Fruit fly (Drosophila melanogaster): Measurements from ENCODE around the gene Rox8.
A peak's percentile ranks its signal among the peaks of the same experiment; 100 is the strongest.

Gene Rox8

dm6 chr3R:24050690-24051440, 2.8 kb upstream of the Rox8 start, which contains the start of the genes Atg6 and Pisd (continued):
- peak; percentile 64 for TF ChIP-seq Rfx (GFP tag; IDR thresholded peaks at IDR 0.05)
- TF ChIP-seq pzg (GFP tag; optimal IDR thresholded peaks at IDR 0.05) = peak; percentile 65
- TF ChIP-seq shn (GFP tag; optimal IDR thresholded peaks at IDR 0.05) = peak; percentile 0
- TF ChIP-seq Sry-β (GFP tag; optimal IDR thresholded peaks at IDR 0.05) = peak; percentile 88
- TF ChIP-seq CG17328 (GFP tag; IDR thresholded peaks at IDR 0.05) = 0 out of 2 replicates have a peak, but pooled peaks have one; percentile 39
- TF ChIP-seq fd64A (GFP tag; optimal IDR thresholded peaks at IDR 0.05) = no peak
- TF ChIP-seq pan (optimal IDR thresholded peaks at IDR 0.05) = no peak
- no peak for TF ChIP-seq pan (GFP tag; optimal IDR thresholded peaks at IDR 0.05 in 1 of 2, IDR thresholded peaks at IDR 0.05 in 1 of 2)
- peak; percentile 8 for TF ChIP-seq Deaf1 (tag; optimal IDR thresholded peaks at IDR 0.05)
- TF ChIP-seq crc (GFP tag; optimal IDR thresholded peaks at IDR 0.05) = no peak
- TF ChIP-seq dati (GFP tag; IDR thresholded peaks at IDR 0.05) = no peak
- peak; percentile 37 for TF ChIP-seq CG13296 (GFP tag; optimal IDR thresholded peaks at IDR 0.05)
- peak; percentile 56 for TF ChIP-seq CG15514 (GFP tag; optimal IDR thresholded peaks at IDR 0.05)
- peak; percentile 19 for TF ChIP-seq CG12219 (GFP tag; optimal IDR thresholded peaks at IDR 0.05)
- peak; percentile 52; the same call in 1 of the 2 replicates for TF ChIP-seq Adf1 (GFP tag; IDR thresholded peaks at IDR 0.05)
- peak; percentile 15 for TF ChIP-seq CG7839 (tag; optimal IDR thresholded peaks at IDR 0.05)
- TF ChIP-seq chn (GFP tag; optimal IDR thresholded peaks at IDR 0.05) = peak; percentile 19
- TF ChIP-seq CG2116 (GFP tag; optimal IDR thresholded peaks at IDR 0.05) = peak; percentile 52
- peak; percentile 15 for TF ChIP-seq vfl (GFP tag; optimal IDR thresholded peaks at IDR 0.05)
- TF ChIP-seq sens-2 (GFP tag; IDR thresholded peaks at IDR 0.05) = no peak
- TF ChIP-seq E2f2 (GFP tag; IDR thresholded peaks at IDR 0.05) = peak; percentile 35; the same call in 1 of the 2 replicates
- TF ChIP-seq tin (GFP tag; optimal IDR thresholded peaks at IDR 0.05) = peak; percentile 35
- no peak for TF ChIP-seq wor (GFP tag; IDR thresholded peaks at IDR 0.05)
- TF ChIP-seq CTCF (GFP tag; optimal IDR thresholded peaks at IDR 0.05) = peak; percentile 66
- TF ChIP-seq esg (GFP tag; conservative IDR thresholded peaks at IDR 0.05) = 0 out of 2 replicates have a peak, but pooled peaks have one; percentile 6
- peak; percentile 20 for TF ChIP-seq CG17802 (tag; optimal IDR thresholded peaks at IDR 0.05)
- 0 out of 2 replicates have a peak, but pooled peaks have one; percentile 33 for TF ChIP-seq rib (GFP tag; IDR thresholded peaks at IDR 0.05)
- no peak for TF ChIP-seq CG3726 (GFP tag; IDR thresholded peaks at IDR 0.05)
- peak; percentile 8 for TF ChIP-seq CG5245 (GFP tag; optimal IDR thresholded peaks at IDR 0.05)
- peak; percentile 77; the same call in 2 of the 4 replicates for TF ChIP-seq chinmo (GFP tag; IDR thresholded peaks at IDR 0.05; ENCODE audit: partially characterized antibody)
- peak; percentile 20; the same call in 1 of the 2 replicates for TF ChIP-seq CG2129 (GFP tag; IDR thresholded peaks at IDR 0.05; ENCODE audit: partially characterized antibody)
- peak; percentile 82 for TF ChIP-seq CG13894 (tag; optimal IDR thresholded peaks at IDR 0.05)
- no peak for TF ChIP-seq Max (GFP tag; optimal IDR thresholded peaks at IDR 0.05)
- peak; percentile 6 for TF ChIP-seq mam (GFP tag; optimal IDR thresholded peaks at IDR 0.05)
- TF ChIP-seq CG13287 (GFP tag; IDR thresholded peaks at IDR 0.05; ENCODE audit: partially characterized antibody) = peak; percentile 52; the same call in 1 of the 2 replicates
- peak; percentile 90 for TF ChIP-seq pros (GFP tag; optimal IDR thresholded peaks at IDR 0.05)
- TF ChIP-seq BEAF-32 (GFP tag; optimal IDR thresholded peaks at IDR 0.05) = peak; percentile 44
- TF ChIP-seq sug (tag; optimal IDR thresholded peaks at IDR 0.05) = peak; percentile 81
- TF ChIP-seq tgo (GFP tag; IDR thresholded peaks at IDR 0.05) = peak; percentile 32; the same call in 1 of the 3 replicates
- peak; percentile 38 for TF ChIP-seq CG2120 (GFP tag; optimal IDR thresholded peaks at IDR 0.05)
- TF ChIP-seq CG12299 (tag; optimal IDR thresholded peaks at IDR 0.05) = peak; percentile 5
- peak; percentile 37 for TF ChIP-seq CG30020 (tag; optimal IDR thresholded peaks at IDR 0.05)
- no peak for TF ChIP-seq CG8290 (GFP tag; optimal IDR thresholded peaks at IDR 0.05)
- TF ChIP-seq CG8290 (tag; optimal IDR thresholded peaks at IDR 0.05) = peak in 1 of 2 experiments; percentile 45
- peak; percentile 40 for TF ChIP-seq CrebB (tag; optimal IDR thresholded peaks at IDR 0.05)
- peak; percentile 92 for TF ChIP-seq ftz-f1 (GFP tag; optimal IDR thresholded peaks at IDR 0.05)
- peak; percentile 26 for TF ChIP-seq BtbVII (GFP tag; optimal IDR thresholded peaks at IDR 0.05)
- TF ChIP-seq Med (GFP tag) = peak; percentile 89
- peak; percentile 41 for TF ChIP-seq cwo (GFP tag; optimal IDR thresholded peaks at IDR 0.05)

Measured in whole organism, embryonic.